Worm (Caenorhabditis elegans) whole organism, late embryonic: ENCODE data around the gene F54B11.11.

ENCODE experiments used
- fkh-10 ChIP-seq: fragments of 150-350 bp; optimal IDR thresholded peaks from 2 replicates; lab custom pipeline; 2014; ENCODE audit warnings: missing biosample characterization, missing genetic modification reagents, missing genetic modification characterization
- hlh-6 ChIP-seq: sonication (generic microtip); optimal IDR thresholded peaks from 2 replicates; lab custom pipeline; 2016; ENCODE audit warnings: missing genotype, missing genetic modification characterization, missing compliant biosample characterization
- nfya-1 ChIP-seq: sonication (generic microtip); optimal IDR thresholded peaks from 2 replicates; lab custom pipeline; 2017; ENCODE audit warnings: missing genetic modification characterization, mild to moderate bottlenecking, missing compliant biosample characterization, antibody characterized with exemption, moderate library complexity
- pha-4 ChIP-seq: fragments of 150-350 bp; optimal IDR thresholded peaks from 2 replicates; lab custom pipeline; 2018; ENCODE audit warnings: missing biosample characterization, missing genetic modification reagents, missing genetic modification characterization
- tbx-2 ChIP-seq: sonication (generic microtip); optimal IDR thresholded peaks from 2 replicates; lab custom pipeline; 2016; ENCODE audit warnings: missing genetic modification characterization, missing compliant biosample characterization

- no peak for TF ChIP-seq tbx-2 (tag; lab: Kevin White, UChicago)
- no peak for TF ChIP-seq pha-4
- TF ChIP-seq nfya-1 (tag; lab: Kevin White, UChicago): no peak
- TF ChIP-seq fkh-10 (GFP tag; lab: Kevin White, UChicago): no peak
- no peak for TF ChIP-seq hlh-6 (tag; lab: Kevin White, UChicago)
Observed at ce11 chrX:13542757-13543156, 35.8 kb upstream of the F54B11.11 start.
